Worm (Caenorhabditis elegans) whole organism, L1 larva: ENCODE data around the gene R05D3.3.

Source experiments
- C04F5.9 ChIP-seq: sonication (generic microtip); optimal IDR thresholded peaks from 2 replicates; lab custom pipeline; 2016; ENCODE audit warnings: missing genetic modification characterization, missing compliant biosample characterization
- F16B12.6 ChIP-seq: fragments of 150-350 bp; optimal IDR thresholded peaks from 2 replicates; lab custom pipeline; 2014; ENCODE audit warnings: missing biosample characterization, missing genetic modification characterization
- Y116A8C.19 ChIP-seq: sonication (generic microtip); optimal IDR thresholded peaks from 2 replicates; lab custom pipeline; 2016; ENCODE audit warnings: missing compliant biosample characterization, missing genetic modification characterization, borderline replicate concordance
- ama-1 ChIP-seq: fragments of 150-350 bp; optimal IDR thresholded peaks from 2 replicates; lab custom pipeline; 2014
- ceh-63 ChIP-seq: fragments of 200-800 bp; sonication (Bioruptor generic); optimal IDR thresholded peaks from 2 replicates; lab custom pipeline; 2018; ENCODE audit warnings: mild to moderate bottlenecking, missing genetic modification characterization, missing compliant biosample characterization
- ceh-8 ChIP-seq: fragments of 200-800 bp; sonication (Bioruptor generic); optimal IDR thresholded peaks from 2 replicates; lab custom pipeline; 2018; ENCODE audit warnings: mild to moderate bottlenecking, missing genetic modification characterization, moderate library complexity, missing compliant biosample characterization
- ceh-82 ChIP-seq, 3 experiments: fragments of 150-350 bp in 1 of 3; sonication (generic microtip) in 2 of 3; optimal IDR thresholded peaks; 2 replicates each; lab custom pipeline; 2014 to 2017; ENCODE audit warnings: missing biosample characterization in 3 of 3, missing genetic modification characterization in 3 of 3
- ceh-90 ChIP-seq: sonication (generic microtip); optimal IDR thresholded peaks from 2 replicates; lab custom pipeline; 2016; ENCODE audit warnings: missing genetic modification characterization, missing compliant biosample characterization
- ces-1 ChIP-seq: fragments of 150-350 bp; optimal IDR thresholded peaks from 2 replicates; lab custom pipeline; 2014; ENCODE audit warnings: missing biosample characterization, missing genetic modification reagents, missing genetic modification characterization
- dpl-1 ChIP-seq, 3 experiments: fragments of 150-350 bp in 2 of 3; sonication (generic microtip) in 1 of 3; optimal IDR thresholded peaks; 2 replicates each; lab custom pipeline; 2014 to 2017; ENCODE audit warnings: missing biosample characterization in 3 of 3, missing genetic modification characterization in 3 of 3, missing genetic modification reagents in 3 of 3
- dsc-1 ChIP-seq: sonication (generic microtip); optimal IDR thresholded peaks from 2 replicates; lab custom pipeline; 2016; ENCODE audit warnings: mild to moderate bottlenecking, missing genetic modification characterization, missing compliant biosample characterization
- efl-1 ChIP-seq, 4 experiments: fragments of 150-350 bp; optimal IDR thresholded peaks in 3 of 4; peaks in 1 of 4; 1 replicate in 1 of 4; 2 replicates in 3 of 4; lab custom pipeline; 2014; ENCODE audit warnings: missing biosample characterization in 2 of 4, missing genetic modification characterization in 2 of 4, missing genetic modification reagents in 2 of 4
- egl-13 ChIP-seq: sonication (generic microtip); optimal IDR thresholded peaks from 2 replicates; lab custom pipeline; 2016; ENCODE audit warnings: missing genotype, missing genetic modification reagents, missing genetic modification characterization, missing compliant biosample characterization
- fkh-10 ChIP-seq: sonication (generic microtip); optimal IDR thresholded peaks from 2 replicates; lab custom pipeline; 2017; ENCODE audit warnings: missing biosample characterization, missing genetic modification reagents, missing genetic modification characterization
- fkh-8 ChIP-seq: sonication (generic microtip); optimal IDR thresholded peaks from 2 replicates; lab custom pipeline; 2016; ENCODE audit warnings: mild to moderate bottlenecking, missing genetic modification characterization, missing compliant biosample characterization
- hpl-2 ChIP-seq: fragments of 150-350 bp; optimal IDR thresholded peaks from 2 replicates; lab custom pipeline; 2014; ENCODE audit warnings: missing biosample characterization, missing genetic modification reagents, missing genetic modification characterization
- irx-1 ChIP-seq: sonication (generic microtip); optimal IDR thresholded peaks from 2 replicates; lab custom pipeline; 2016; ENCODE audit warnings: missing genetic modification characterization, missing compliant biosample characterization
- isw-1 ChIP-seq: fragments of 200-800 bp; sonication (Bioruptor generic); IDR thresholded peaks from 2 replicates; pipeline ENCODE4 v1.3.6; 2022; ENCODE audit warnings: missing genetic modification characterization, missing compliant biosample characterization
- lin-13 ChIP-seq: fragments of 150-350 bp; optimal IDR thresholded peaks from 2 replicates; lab custom pipeline; 2014; ENCODE audit warnings: missing biosample characterization, missing genetic modification reagents, missing genetic modification characterization
- lin-14 ChIP-seq: fragments of 200-800 bp; sonication (Bioruptor generic); optimal IDR thresholded peaks from 2 replicates; lab custom pipeline; 2018; ENCODE audit warnings: mild to moderate bottlenecking, missing genetic modification characterization, moderate library complexity, missing compliant biosample characterization
- lin-35 ChIP-seq, 2 experiments: fragments of 150-350 bp; optimal IDR thresholded peaks; 2 replicates each; lab custom pipeline; 2014; ENCODE audit warnings: missing biosample characterization in 2 of 2, missing genetic modification characterization in 2 of 2, missing genetic modification reagents in 2 of 2
- lin-39 ChIP-seq: fragments of 150-350 bp; optimal IDR thresholded peaks from 2 replicates; lab custom pipeline; 2014; ENCODE audit warnings: missing biosample characterization, missing genetic modification reagents, missing genetic modification characterization
- lsy-2 ChIP-seq, 2 experiments: fragments of 150-350 bp; optimal IDR thresholded peaks; 2 replicates each; lab custom pipeline; 2014; ENCODE audit warnings: missing biosample characterization in 2 of 2, missing genetic modification characterization in 2 of 2
- mab-9 ChIP-seq: fragments of 200-800 bp; sonication (Bioruptor generic); IDR thresholded peaks from 2 replicates; pipeline ENCODE4 v1.3.6; 2022; ENCODE audit warnings: missing genetic modification reagents, missing genetic modification characterization, missing compliant biosample characterization
- mef-2 ChIP-seq: fragments of 150-350 bp; optimal IDR thresholded peaks from 2 replicates; lab custom pipeline; 2014; ENCODE audit warnings: missing biosample characterization, missing genetic modification characterization
- mep-1 ChIP-seq: fragments of 150-350 bp; optimal IDR thresholded peaks from 2 replicates; lab custom pipeline; 2014; ENCODE audit warnings: missing biosample characterization, missing genetic modification characterization
- nhr-11 ChIP-seq: fragments of 150-350 bp; optimal IDR thresholded peaks from 2 replicates; lab custom pipeline; 2014; ENCODE audit warnings: missing biosample characterization, missing genetic modification characterization
- nhr-19 ChIP-seq: fragments of 200-800 bp; sonication (Bioruptor generic); conservative IDR thresholded peaks from 2 replicates; pipeline ENCODE4 v1.3.6; 2022; ENCODE audit warnings: missing genetic modification characterization, missing compliant biosample characterization
- nhr-20 ChIP-seq: sonication (generic microtip); optimal IDR thresholded peaks from 2 replicates; lab custom pipeline; 2016; ENCODE audit warnings: mild to moderate bottlenecking, missing genetic modification characterization, missing compliant biosample characterization
- nhr-237 ChIP-seq: fragments of 150-350 bp; optimal IDR thresholded peaks from 2 replicates; lab custom pipeline; 2014; ENCODE audit warnings: missing biosample characterization, missing genetic modification characterization
- nhr-28 ChIP-seq: fragments of 150-350 bp; optimal IDR thresholded peaks from 2 replicates; lab custom pipeline; 2014; ENCODE audit warnings: missing biosample characterization, missing genetic modification characterization
- nhr-47 ChIP-seq: sonication (generic microtip); optimal IDR thresholded peaks from 2 replicates; lab custom pipeline; 2016; ENCODE audit warnings: mild to moderate bottlenecking, missing genetic modification characterization, moderate library complexity, missing compliant biosample characterization
- nhr-71 ChIP-seq: sonication (generic microtip); optimal IDR thresholded peaks from 2 replicates; lab custom pipeline; 2016; ENCODE audit warnings: mild to moderate bottlenecking, missing genetic modification characterization, moderate library complexity, missing compliant biosample characterization
- nhr-76 ChIP-seq: sonication (generic microtip); optimal IDR thresholded peaks from 2 replicates; lab custom pipeline; 2017; ENCODE audit warnings: missing biosample characterization, missing genetic modification characterization
- nhr-84 ChIP-seq: sonication (generic microtip); optimal IDR thresholded peaks from 2 replicates; lab custom pipeline; 2017; ENCODE audit warnings: missing biosample characterization, missing genetic modification characterization
- pax-3 ChIP-seq: fragments of 200-800 bp; sonication (Bioruptor generic); optimal IDR thresholded peaks from 2 replicates; lab custom pipeline; 2018; ENCODE audit warnings: mild to moderate bottlenecking, missing genetic modification characterization, moderate library complexity, missing compliant biosample characterization
- pqm-1 ChIP-seq: sonication (generic microtip); optimal IDR thresholded peaks from 3 replicates; lab custom pipeline; 2017; ENCODE audit warnings: missing biosample characterization, missing genetic modification characterization
- snu-23 ChIP-seq: sonication (generic microtip); optimal IDR thresholded peaks from 2 replicates; lab custom pipeline; 2016; ENCODE audit warnings: missing genetic modification characterization, missing compliant biosample characterization
- sox-4 ChIP-seq: sonication (generic microtip); optimal IDR thresholded peaks from 2 replicates; lab custom pipeline; 2016; ENCODE audit warnings: missing genetic modification characterization, missing compliant biosample characterization
- swsn-7 ChIP-seq: sonication (generic microtip); optimal IDR thresholded peaks from 2 replicates; lab custom pipeline; 2016; ENCODE audit warnings: missing genetic modification characterization, missing compliant biosample characterization
- tbx-2 ChIP-seq: sonication (generic microtip); optimal IDR thresholded peaks from 2 replicates; lab custom pipeline; 2016; ENCODE audit warnings: missing genetic modification characterization, missing compliant biosample characterization
- unc-30 ChIP-seq: sonication (generic microtip); optimal IDR thresholded peaks from 2 replicates; lab custom pipeline; 2017; ENCODE audit warnings: missing biosample characterization, missing genetic modification characterization
- unc-62 ChIP-seq: fragments of 150-350 bp; optimal IDR thresholded peaks from 2 replicates; lab custom pipeline; 2014; ENCODE audit warnings: missing biosample characterization, missing genetic modification reagents, missing genetic modification characterization
- unc-86 ChIP-seq: sonication (generic microtip); optimal IDR thresholded peaks from 2 replicates; lab custom pipeline; 2016; ENCODE audit warnings: missing genetic modification characterization, missing compliant biosample characterization
- xbp-1 ChIP-seq: sonication (generic microtip); optimal IDR thresholded peaks from 2 replicates; lab custom pipeline; 2016; ENCODE audit warnings: missing genetic modification characterization, missing compliant biosample characterization
- zip-4 ChIP-seq: fragments of 200-800 bp; sonication (Bioruptor generic); optimal IDR thresholded peaks from 2 replicates; lab custom pipeline; 2018; ENCODE audit warnings: mild to moderate bottlenecking, missing genetic modification characterization, moderate library complexity, missing compliant biosample characterization
- ztf-4 ChIP-seq: fragments of 150-350 bp; optimal IDR thresholded peaks from 2 replicates; lab custom pipeline; 2014; ENCODE audit warnings: missing biosample characterization, missing genetic modification characterization

Gene R05D3.3

ce11 chrIII:8392307-8392706 is 28.5 kb downstream of the R05D3.3 start:
- TF ChIP-seq nhr-237 (tag; lab: Kevin White, UChicago), result no peak
- peak in 1 of 3 experiments; percentile 61 for TF ChIP-seq ceh-82 (tag; optimal IDR thresholded peaks at IDR 0.05; lab: Kevin White, UChicago)
- peak; percentile 7; the same call in 1 of the 2 replicates for TF ChIP-seq isw-1
- no peak for TF ChIP-seq ceh-90 (tag; lab: Kevin White, UChicago)
- TF ChIP-seq lsy-2 (tag; optimal IDR thresholded peaks at IDR 0.05; lab: Kevin White, UChicago), result peak; percentile 15 to 54
- peak; percentile 47 for TF ChIP-seq snu-23 (GFP tag; lab: Kevin White, UChicago)
- peak; percentile 63 for TF ChIP-seq egl-13 (tag; lab: Kevin White, UChicago)
- TF ChIP-seq dsc-1 (tag; lab: Kevin White, UChicago), result peak; percentile 71
- peak in 1 of 3 experiments; percentile 43 for TF ChIP-seq dpl-1 (GFP tag; optimal IDR thresholded peaks at IDR 0.05; lab: Kevin White, UChicago)
- TF ChIP-seq swsn-7 (tag; lab: Kevin White, UChicago), result peak; percentile 28
- peak; percentile 78 for TF ChIP-seq fkh-8 (tag; lab: Kevin White, UChicago)
- TF ChIP-seq unc-62 (GFP tag; lab: Kevin White, UChicago), result no peak
- TF ChIP-seq ces-1 (GFP tag; lab: Kevin White, UChicago), result peak; percentile 4
- TF ChIP-seq nhr-28, result no peak
- peak; percentile 37 for TF ChIP-seq mep-1
- no peak for TF ChIP-seq ama-1 (lab: Kevin White, UChicago)
- TF ChIP-seq mab-9 (GFP tag; lab: Robert Waterston, UW), result no peak
- peak in 1 of 2 experiments; percentile 15 for TF ChIP-seq lin-35 (GFP tag; optimal IDR thresholded peaks at IDR 0.05; lab: Kevin White, UChicago)
- TF ChIP-seq lin-39 (tag; lab: Kevin White, UChicago), result no peak
- TF ChIP-seq ceh-8 (GFP tag; lab: Kevin White, UChicago), result peak; percentile 36
- peak; percentile 42 for TF ChIP-seq nhr-47 (tag; lab: Kevin White, UChicago)
- no peak for TF ChIP-seq C04F5.9 (tag; lab: Kevin White, UChicago)
- peak; percentile 62 for TF ChIP-seq unc-86 (tag; lab: Kevin White, UChicago)
- TF ChIP-seq lin-14 (GFP tag; lab: Kevin White, UChicago), result peak; percentile 85
- TF ChIP-seq pax-3, result peak; percentile 50
- no peak for TF ChIP-seq F16B12.6 (tag; lab: Kevin White, UChicago)
- peak; percentile 3 to 8 for TF ChIP-seq efl-1 (optimal IDR thresholded peaks at IDR 0.05; lab: Kevin White, UChicago)
- TF ChIP-seq efl-1 (GFP tag; optimal IDR thresholded peaks at IDR 0.05 in 1 of 2; lab: Kevin White, UChicago), result peak in 1 of 2 experiments; percentile 72
- peak; percentile 26 for TF ChIP-seq lin-13 (GFP tag; lab: Kevin White, UChicago)
- TF ChIP-seq xbp-1 (tag; lab: Kevin White, UChicago), result peak; percentile 3
- TF ChIP-seq Y116A8C.19 (tag; lab: Kevin White, UChicago), result no peak
- TF ChIP-seq nhr-11 (tag; lab: Kevin White, UChicago), result no peak
- peak; percentile 4 for TF ChIP-seq tbx-2 (tag; lab: Kevin White, UChicago)
- peak; percentile 63 for TF ChIP-seq nhr-71 (tag; lab: Kevin White, UChicago)
- peak; percentile 66 for TF ChIP-seq fkh-10 (GFP tag; lab: Kevin White, UChicago)
- no peak for TF ChIP-seq nhr-84 (tag; lab: Kevin White, UChicago)

ce11 chrIII:8394374-8395302 is 30.8 kb downstream of the R05D3.3 start, which contains the start of gene ZK353.10:
Gene ZK353.10 (minus strand): TSS chrIII:8394424.
- no peak for TF ChIP-seq sox-4 (tag; lab: Kevin White, UChicago)
- TF ChIP-seq nhr-28, result no peak
- TF ChIP-seq nhr-20 (tag; lab: Kevin White, UChicago), result no peak
- no peak for TF ChIP-seq pqm-1 (tag; lab: Kevin White, UChicago)
- no peak for TF ChIP-seq ztf-4 (tag; lab: Kevin White, UChicago)
- no peak for TF ChIP-seq unc-30 (tag; lab: Kevin White, UChicago)
- peak; percentile 34 for TF ChIP-seq nhr-71 (tag; lab: Kevin White, UChicago)
- no peak for TF ChIP-seq nhr-47 (tag; lab: Kevin White, UChicago)
- TF ChIP-seq nhr-19, result no peak
- peak; percentile 68 for TF ChIP-seq lin-14 (GFP tag; lab: Kevin White, UChicago)
- peak; percentile 18 for TF ChIP-seq dsc-1 (tag; lab: Kevin White, UChicago)
- TF ChIP-seq tbx-2 (tag; lab: Kevin White, UChicago), result no peak
- TF ChIP-seq efl-1 (optimal IDR thresholded peaks at IDR 0.05; lab: Kevin White, UChicago), result no peak
- TF ChIP-seq efl-1 (GFP tag; optimal IDR thresholded peaks at IDR 0.05 in 1 of 2; lab: Kevin White, UChicago), result peak in 1 of 2 experiments; percentile 76
- no peak for TF ChIP-seq hpl-2
- TF ChIP-seq ceh-63 (GFP tag; lab: Kevin White, UChicago), result no peak
- no peak for TF ChIP-seq zip-4 (GFP tag; lab: Kevin White, UChicago)
- TF ChIP-seq ceh-82 (tag; optimal IDR thresholded peaks at IDR 0.05; lab: Kevin White, UChicago), result no peak
- peak; percentile 52 for TF ChIP-seq unc-86 (tag; lab: Kevin White, UChicago)
- TF ChIP-seq egl-13 (tag; lab: Kevin White, UChicago), result peak; percentile 15
- TF ChIP-seq lsy-2 (tag; optimal IDR thresholded peaks at IDR 0.05; lab: Kevin White, UChicago), result peak in 1 of 2 experiments; percentile 9
- no peak for TF ChIP-seq nhr-84 (tag; lab: Kevin White, UChicago)
- TF ChIP-seq irx-1 (tag; lab: Kevin White, UChicago), result no peak
- no peak for TF ChIP-seq mef-2 (tag; lab: Kevin White, UChicago)
- TF ChIP-seq nhr-76 (tag; lab: Kevin White, UChicago), result no peak
- TF ChIP-seq fkh-8 (tag; lab: Kevin White, UChicago), result peak; percentile 26
- TF ChIP-seq nhr-237 (tag; lab: Kevin White, UChicago), result no peak
